Fruit fly (Drosophila melanogaster): ENCODE results near the gene CG32547.

Gene CG32547

dm6 chrX:18404632-18405238 lies 74.6 kb downstream of the CG32547 start:
- TF ChIP-seq sd (tag; optimal IDR thresholded peaks at IDR 0.05): no peak
- no peak for TF ChIP-seq lbe (GFP tag; optimal IDR thresholded peaks at IDR 0.05)
- TF ChIP-seq CG6683 (GFP tag; optimal IDR thresholded peaks at IDR 0.05): no peak
- no peak for TF ChIP-seq org-1 (GFP tag; optimal IDR thresholded peaks at IDR 0.05)
- no peak for TF ChIP-seq wek (GFP tag; optimal IDR thresholded peaks at IDR 0.05)
- TF ChIP-seq dmrt99B (tag; optimal IDR thresholded peaks at IDR 0.05): peak; percentile 57
- peak; percentile 46; the same call in 1 of the 2 replicates for TF ChIP-seq sna (GFP tag; IDR thresholded peaks at IDR 0.05; ENCODE audit: partially characterized antibody)
- no peak for TF ChIP-seq ato (GFP tag; IDR thresholded peaks at IDR 0.05; ENCODE audit: partially characterized antibody)
- TF ChIP-seq run (tag; optimal IDR thresholded peaks at IDR 0.05): peak; percentile 47
- no peak for TF ChIP-seq da (GFP tag; optimal IDR thresholded peaks at IDR 0.05)
- TF ChIP-seq ind (GFP tag; optimal IDR thresholded peaks at IDR 0.05): peak; percentile 10
- TF ChIP-seq phol (tag; optimal IDR thresholded peaks at IDR 0.05): peak; percentile 48
- TF ChIP-seq CG8359 (GFP tag; optimal IDR thresholded peaks at IDR 0.05; ENCODE audit: borderline replicate concordance): no peak
- no peak for TF ChIP-seq Hr39 (optimal IDR thresholded peaks at IDR 0.05)
- no peak for TF ChIP-seq exex (tag; optimal IDR thresholded peaks at IDR 0.05)
- no peak for TF ChIP-seq TFAM (GFP tag; optimal IDR thresholded peaks at IDR 0.05)
- no peak for TF ChIP-seq ftz-f1 (GFP tag; optimal IDR thresholded peaks at IDR 0.05)
- TF ChIP-seq CG6791 (GFP tag; IDR thresholded peaks at IDR 0.05; ENCODE audit: partially characterized antibody): no peak
- no peak for TF ChIP-seq CG11695 (GFP tag; IDR thresholded peaks at IDR 0.05)
- no peak for TF ChIP-seq Nf-YC (tag; optimal IDR thresholded peaks at IDR 0.05)
- TF ChIP-seq lola (GFP tag; optimal IDR thresholded peaks at IDR 0.05): peak in 1 of 3 experiments; percentile 33
- peak; percentile 33 for TF ChIP-seq CG18262 (tag; optimal IDR thresholded peaks at IDR 0.05)
- no peak for TF ChIP-seq her (GFP tag; optimal IDR thresholded peaks at IDR 0.05)
- TF ChIP-seq CG2875 (GFP tag; optimal IDR thresholded peaks at IDR 0.05): no peak
- no peak for TF ChIP-seq mld (GFP tag; IDR thresholded peaks at IDR 0.05; ENCODE audit: partially characterized antibody)
- no peak for TF ChIP-seq CG2116 (GFP tag; optimal IDR thresholded peaks at IDR 0.05)
- no peak for TF ChIP-seq Lpt (GFP tag; optimal IDR thresholded peaks at IDR 0.05)
- TF ChIP-seq CG17912 (GFP tag; optimal IDR thresholded peaks at IDR 0.05): no peak
- TF ChIP-seq abd-A (tag; optimal IDR thresholded peaks at IDR 0.05): no peak
- TF ChIP-seq CG31441 (GFP tag; IDR thresholded peaks at IDR 0.05): no peak
- no peak for TF ChIP-seq jumu (GFP tag; optimal IDR thresholded peaks at IDR 0.05)
- no peak for TF ChIP-seq NC2α (GFP tag; optimal IDR thresholded peaks at IDR 0.05)
- TF ChIP-seq corto (GFP tag; optimal IDR thresholded peaks at IDR 0.05): no peak
- no peak for TF ChIP-seq CG9215 (GFP tag; IDR thresholded peaks at IDR 0.05)
- no peak for TF ChIP-seq slbo (GFP tag; IDR thresholded peaks at IDR 0.05)
- no peak for TF ChIP-seq ase (GFP tag; IDR thresholded peaks at IDR 0.05)
- TF ChIP-seq so (GFP tag; IDR thresholded peaks at IDR 0.05): no peak
- no peak for TF ChIP-seq CG10147 (GFP tag; optimal IDR thresholded peaks at IDR 0.05)
- TF ChIP-seq GATAe (GFP tag; conservative IDR thresholded peaks at IDR 0.05): no peak
- TF ChIP-seq nerfin-1 (tag; optimal IDR thresholded peaks at IDR 0.05): no peak
- no peak for TF ChIP-seq Doc3 (GFP tag; IDR thresholded peaks at IDR 0.05; ENCODE audit: partially characterized antibody)
- TF ChIP-seq CG12155 (GFP tag; optimal IDR thresholded peaks at IDR 0.05): no peak
- TF ChIP-seq cas (GFP tag; IDR thresholded peaks at IDR 0.05): no peak
- TF ChIP-seq sug (tag; optimal IDR thresholded peaks at IDR 0.05): no peak
- no peak for TF ChIP-seq schlank (tag; optimal IDR thresholded peaks at IDR 0.05)
- TF ChIP-seq CG30403 (GFP tag; optimal IDR thresholded peaks at IDR 0.05): no peak
- TF ChIP-seq E2f2 (GFP tag; IDR thresholded peaks at IDR 0.05): no peak
- TF ChIP-seq ttk (GFP tag; IDR thresholded peaks at IDR 0.05): no peak
- no peak for TF ChIP-seq pzg (GFP tag; optimal IDR thresholded peaks at IDR 0.05)
- no peak for TF ChIP-seq ssp (GFP tag; IDR thresholded peaks at IDR 0.05)

Measured in whole organism, embryonic.